Worm (Caenorhabditis elegans) whole organism, mixed stage, embryonic: ENCODE results near the gene sre-1.

Experiments
- M03D4.4 ChIP-seq: sonication (generic microtip); optimal IDR thresholded peaks from 2 replicates; lab custom pipeline; 2017; ENCODE audit warnings: mild to moderate bottlenecking, missing genetic modification characterization, missing compliant biosample characterization
- ceh-83 ChIP-seq: fragments of 200-800 bp; sonication (Bioruptor generic); optimal IDR thresholded peaks from 2 replicates; lab custom pipeline; 2018; ENCODE audit warnings: mild to moderate bottlenecking, missing genetic modification characterization, missing compliant biosample characterization
- cnd-1 ChIP-seq: fragments of 200-800 bp; sonication (Bioruptor generic); optimal IDR thresholded peaks from 2 replicates; lab custom pipeline; 2018; ENCODE audit warnings: mild to moderate bottlenecking, missing genetic modification characterization, missing compliant biosample characterization
- elt-3 ChIP-seq: fragments of 150-350 bp; optimal IDR thresholded peaks from 2 replicates; lab custom pipeline; 2014; ENCODE audit warnings: missing biosample characterization, missing genetic modification characterization
- lin-13 ChIP-seq: fragments of 150-350 bp; optimal IDR thresholded peaks from 2 replicates; lab custom pipeline; 2014; ENCODE audit warnings: missing biosample characterization, missing genetic modification characterization
- mls-2 ChIP-seq: sonication (generic microtip); optimal IDR thresholded peaks from 2 replicates; lab custom pipeline; 2016; ENCODE audit warnings: mild to moderate bottlenecking, missing genetic modification characterization, moderate library complexity, missing compliant biosample characterization
- unc-39 ChIP-seq: fragments of 150-350 bp; optimal IDR thresholded peaks from 2 replicates; lab custom pipeline; 2014; ENCODE audit warnings: missing biosample characterization, missing genetic modification characterization
- unc-62 ChIP-seq: fragments of 150-350 bp; optimal IDR thresholded peaks from 2 replicates; lab custom pipeline; 2014; ENCODE audit warnings: missing biosample characterization, missing genetic modification reagents, missing genetic modification characterization
- ztf-11 ChIP-seq: fragments of 150-350 bp; optimal IDR thresholded peaks from 2 replicates; lab custom pipeline; 2014; ENCODE audit warnings: missing biosample characterization, missing genetic modification characterization

DNA sequence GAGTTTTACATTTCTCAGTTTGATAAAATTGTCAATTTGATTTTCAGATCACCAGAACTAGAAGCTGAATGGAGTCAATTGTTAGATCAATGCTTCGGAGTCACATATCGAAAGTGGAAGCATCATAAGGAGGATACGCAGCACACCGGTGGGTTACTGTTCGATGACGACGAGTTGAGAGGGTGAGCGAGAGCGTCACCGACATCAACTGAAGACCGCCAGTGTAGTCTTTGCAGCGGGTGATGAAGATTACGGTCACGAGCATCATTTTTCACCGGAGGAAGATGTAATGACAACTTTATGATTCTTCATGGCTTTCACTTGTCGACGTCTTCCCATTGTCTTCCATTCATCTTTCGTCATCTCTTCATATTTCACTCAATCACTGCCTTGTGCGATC, 27.6 kb upstream of the sre-1 start, which contains the start of gene lin-26:
- TF ChIP-seq unc-62 (GFP tag; lab: Kevin White, UChicago) (no peak), elt-3 (no peak), cnd-1 (tag; lab: Kevin White, UChicago) (no peak), M03D4.4 (no peak), ztf-11 (no peak), lin-13 (no peak), unc-39 (tag; lab: Kevin White, UChicago) (no peak), mls-2 (tag; lab: Kevin White, UChicago) (no peak), ceh-83 (GFP tag; lab: Kevin White, UChicago) (no peak)
